Worm (Caenorhabditis elegans): ENCODE measurements around the gene C07A12.7.

- TF ChIP-seq unc-62 (GFP tag; optimal IDR thresholded peaks at IDR 0.05) (no peak), skn-1 (tag; optimal IDR thresholded peaks at IDR 0.05) (no peak), lin-13 (GFP tag; optimal IDR thresholded peaks at IDR 0.05) (no peak), Y55F3AM.14 (GFP tag; optimal IDR thresholded peaks at IDR 0.05) (no peak), ZK546.5 (tag; optimal IDR thresholded peaks at IDR 0.05) (no peak), nhr-12 (tag; optimal IDR thresholded peaks at IDR 0.05) (no peak), ztf-1 (GFP tag; conservative IDR thresholded peaks at IDR 0.05) (no peak), nhr-11 (tag; optimal IDR thresholded peaks at IDR 0.05) (no peak), ceh-16 (tag; optimal IDR thresholded peaks at IDR 0.05) (no peak)
Measured at ce11 chrX:4516758-4517157, 5.2 kb downstream of the C07A12.7 start.

Data from whole organism, L2 larva.